Fruit fly (Drosophila melanogaster) whole organism, embryonic: ENCODE data around the gene CG14332.

Source experiments
- Antp ChIP-seq: fragments of 200-800 bp; sonication (Bioruptor generic); optimal IDR thresholded peaks from 3 replicates; lab custom pipeline; 2016; ENCODE audit warnings: missing biosample characterization, missing genetic modification characterization
- CG10654 ChIP-seq: fragments of 200-800 bp; sonication (Bioruptor generic); optimal IDR thresholded peaks from 2 replicates; lab custom pipeline; 2016; ENCODE audit warnings: missing biosample characterization, missing genetic modification characterization
- CG10979 ChIP-seq: fragments of 200-800 bp; sonication (Bioruptor generic); optimal IDR thresholded peaks from 2 replicates; lab custom pipeline; 2018; ENCODE audit warnings: missing biosample characterization, mild to moderate bottlenecking, missing genetic modification characterization, moderate library complexity
- CG1233 ChIP-seq: fragments of 200-800 bp; sonication (Bioruptor generic); optimal IDR thresholded peaks from 4 replicates; lab custom pipeline; 2018; ENCODE audit warnings: missing biosample characterization, mild to moderate bottlenecking, missing genetic modification characterization
- CG13894 ChIP-seq: fragments of 200-800 bp; sonication (Bioruptor generic); optimal IDR thresholded peaks from 3 replicates; lab custom pipeline; 2018; ENCODE audit warnings: missing biosample characterization, mild to moderate bottlenecking, missing genetic modification characterization, moderate library complexity
- CG14441 ChIP-seq: fragments of 200-800 bp; sonication (Bioruptor generic); IDR thresholded peaks from 2 replicates; pipeline ENCODE4 v1.3.6; 2022; ENCODE audit warnings: missing biosample characterization, missing genetic modification characterization
- CG15073 ChIP-seq: fragments of 200-800 bp; sonication (Bioruptor generic); optimal IDR thresholded peaks from 2 replicates; lab custom pipeline; 2016; ENCODE audit warnings: missing biosample characterization, missing genetic modification characterization
- CG15479 ChIP-seq: fragments of 200-800 bp; sonication (Bioruptor generic); optimal IDR thresholded peaks from 3 replicates; lab custom pipeline; 2019; ENCODE audit warnings: missing biosample characterization, mild to moderate bottlenecking, missing genetic modification characterization, moderate library complexity
- CG15601 ChIP-seq: fragments of 200-800 bp; sonication (Bioruptor generic); optimal IDR thresholded peaks from 3 replicates; lab custom pipeline; 2019; ENCODE audit warnings: missing biosample characterization, mild to moderate bottlenecking, missing genetic modification characterization, moderate library complexity
- CG15696 ChIP-seq: fragments of 200-800 bp; sonication (Bioruptor generic); optimal IDR thresholded peaks from 2 replicates; lab custom pipeline; 2019; ENCODE audit warnings: missing biosample characterization, mild to moderate bottlenecking, missing genetic modification characterization, moderate library complexity
- CG16815 ChIP-seq: fragments of 200-800 bp; sonication (Bioruptor generic); optimal IDR thresholded peaks from 3 replicates; lab custom pipeline; 2017; ENCODE audit warnings: missing biosample characterization, mild to moderate bottlenecking, missing genetic modification characterization
- CG17361 ChIP-seq: fragments of 200-800 bp; sonication (Bioruptor generic); IDR thresholded peaks from 3 replicates; pipeline ENCODE4 v1.3.6; 2022; ENCODE audit warnings: missing biosample characterization, missing genetic modification characterization
- CG18764 ChIP-seq: fragments of 200-800 bp; sonication (Bioruptor generic); optimal IDR thresholded peaks from 3 replicates; lab custom pipeline; 2016; ENCODE audit warnings: missing biosample characterization, missing genetic modification characterization
- CG2678 ChIP-seq: fragments of 200-800 bp; sonication (Bioruptor generic); optimal IDR thresholded peaks from 3 replicates; lab custom pipeline; 2019; ENCODE audit warnings: missing biosample characterization, mild to moderate bottlenecking, missing genetic modification characterization, moderate library complexity
- CG31441 ChIP-seq: fragments of 200-800 bp; sonication (Bioruptor generic); IDR thresholded peaks from 2 replicates; pipeline ENCODE4 v1.3.6; 2022; ENCODE audit warnings: missing biosample characterization, missing genetic modification characterization
- CG3163 ChIP-seq: fragments of 200-800 bp; sonication (Bioruptor generic); optimal IDR thresholded peaks from 3 replicates; lab custom pipeline; 2016; ENCODE audit warnings: missing biosample characterization, missing genetic modification characterization
- CG32532 ChIP-seq: fragments of 200-800 bp; sonication (Bioruptor generic); IDR thresholded peaks from 2 replicates; pipeline ENCODE4 v1.3.6; 2022; ENCODE audit warnings: missing biosample characterization, missing genetic modification characterization
- CG4424 ChIP-seq: fragments of 200-800 bp; sonication (Bioruptor generic); optimal IDR thresholded peaks from 3 replicates; lab custom pipeline; 2016; ENCODE audit warnings: missing biosample characterization, missing genetic modification characterization
- CG6683 ChIP-seq: fragments of 200-800 bp; sonication (Bioruptor generic); optimal IDR thresholded peaks from 2 replicates; lab custom pipeline; 2017; ENCODE audit warnings: missing biosample characterization, mild to moderate bottlenecking, missing genetic modification characterization, missing genetic modification reagents
- CG6854 ChIP-seq: fragments of 200-800 bp; sonication (Bioruptor generic); optimal IDR thresholded peaks from 3 replicates; lab custom pipeline; 2017; ENCODE audit warnings: missing biosample characterization, mild to moderate bottlenecking, missing genetic modification characterization
- CG8388 ChIP-seq: fragments of 200-800 bp; sonication (Bioruptor generic); optimal IDR thresholded peaks from 2 replicates; lab custom pipeline; 2019; ENCODE audit warnings: missing biosample characterization, mild to moderate bottlenecking, missing genetic modification characterization, moderate library complexity
- CG9437 ChIP-seq: fragments of 200-800 bp; sonication (Bioruptor generic); optimal IDR thresholded peaks from 2 replicates; lab custom pipeline; 2018; ENCODE audit warnings: missing biosample characterization, mild to moderate bottlenecking, missing genetic modification characterization
- CG9609 ChIP-seq: fragments of 200-800 bp; sonication (Bioruptor generic); optimal IDR thresholded peaks from 3 replicates; lab custom pipeline; 2016; ENCODE audit warnings: missing biosample characterization, missing genetic modification characterization
- CoRest ChIP-seq: fragments of 200-800 bp; sonication (Bioruptor generic); optimal IDR thresholded peaks from 3 replicates; lab custom pipeline; 2018; ENCODE audit warnings: missing biosample characterization, mild to moderate bottlenecking, missing genetic modification characterization, moderate library complexity
- Dip2 ChIP-seq: fragments of 200-800 bp; sonication (Bioruptor generic); IDR thresholded peaks from 2 replicates; pipeline ENCODE4 v1.3.6; 2022; ENCODE audit warnings: missing biosample characterization, missing genetic modification characterization
- Hmr ChIP-seq: fragments of 200-800 bp; sonication (Bioruptor generic); optimal IDR thresholded peaks from 3 replicates; lab custom pipeline; 2017; ENCODE audit warnings: mild to moderate bottlenecking, missing biosample characterization, missing genetic modification reagents, missing genetic modification characterization
- Hr3 ChIP-seq: fragments of 200-800 bp; sonication (Bioruptor generic); optimal IDR thresholded peaks from 3 replicates; lab custom pipeline; 2016; ENCODE audit warnings: missing biosample characterization, missing genetic modification characterization
- Med ChIP-seq: fragments of 200-800 bp; sonication (Bioruptor generic); peaks from one replicate; lab custom pipeline; 2016; ENCODE audit warnings: missing biosample characterization, missing genetic modification characterization, mild to moderate bottlenecking, inconsistent platforms, moderate library complexity
- Meics ChIP-seq: fragments of 200-800 bp; sonication (Bioruptor generic); optimal IDR thresholded peaks from 2 replicates; lab custom pipeline; 2017; ENCODE audit warnings: missing biosample characterization, mild to moderate bottlenecking, missing genetic modification characterization
- Myb ChIP-seq: fragments of 200-800 bp; sonication (Bioruptor generic); optimal IDR thresholded peaks from 2 replicates; lab custom pipeline; 2016; ENCODE audit warnings: missing biosample characterization, missing genetic modification characterization
- Sox102F ChIP-seq: fragments of 200-800 bp; sonication (Bioruptor generic); optimal IDR thresholded peaks from 2 replicates; lab custom pipeline; 2018; ENCODE audit warnings: missing biosample characterization, mild to moderate bottlenecking, missing genetic modification characterization, moderate library complexity
- Sry-β ChIP-seq: fragments of 200-800 bp; sonication (Bioruptor generic); optimal IDR thresholded peaks from 2 replicates; lab custom pipeline; 2018; ENCODE audit warnings: missing biosample characterization, mild to moderate bottlenecking, missing genetic modification characterization, moderate library complexity
- bigmax ChIP-seq: fragments of 200-800 bp; sonication (Bioruptor generic); optimal IDR thresholded peaks from 2 replicates; lab custom pipeline; 2018; ENCODE audit warnings: missing biosample characterization, mild to moderate bottlenecking, missing genetic modification characterization
- croc ChIP-seq: fragments of 200-800 bp; sonication (Bioruptor generic); conservative IDR thresholded peaks from 3 replicates; pipeline ENCODE4 v1.3.6; 2022; ENCODE audit warnings: missing biosample characterization, missing genetic modification characterization
- danr ChIP-seq: fragments of 200-800 bp; sonication (Bioruptor generic); IDR thresholded peaks from 2 replicates; pipeline ENCODE4 v1.3.6; 2022; ENCODE audit warnings: missing biosample characterization, missing genetic modification characterization
- dysf ChIP-seq: fragments of 200-800 bp; sonication (Bioruptor generic); IDR thresholded peaks from 3 replicates; pipeline ENCODE4 v1.3.6; 2022; ENCODE audit warnings: missing biosample characterization, missing genetic modification characterization
- ind ChIP-seq: fragments of 200-800 bp; sonication (Bioruptor generic); optimal IDR thresholded peaks from 3 replicates; lab custom pipeline; 2016; ENCODE audit warnings: missing biosample characterization, missing genetic modification characterization
- kah ChIP-seq: fragments of 200-800 bp; sonication (Bioruptor generic); optimal IDR thresholded peaks from 2 replicates; lab custom pipeline; 2018; ENCODE audit warnings: missing biosample characterization, mild to moderate bottlenecking, missing genetic modification characterization
- lbe ChIP-seq: fragments of 200-800 bp; sonication (Bioruptor generic); optimal IDR thresholded peaks from 2 replicates; lab custom pipeline; 2016; ENCODE audit warnings: missing biosample characterization, mild to moderate bottlenecking, missing genetic modification characterization
- lmd ChIP-seq: fragments of 200-800 bp; sonication (Bioruptor generic); IDR thresholded peaks from 2 replicates; pipeline ENCODE4 v1.3.6; 2022; ENCODE audit warnings: missing biosample characterization, missing genetic modification characterization
- nmo ChIP-seq: fragments of 200-800 bp; sonication (Bioruptor generic); optimal IDR thresholded peaks from 2 replicates; lab custom pipeline; 2018; ENCODE audit warnings: missing biosample characterization, mild to moderate bottlenecking, missing genetic modification characterization, moderate library complexity
- p53 ChIP-seq: fragments of 200-800 bp; sonication (Bioruptor generic); optimal IDR thresholded peaks from 2 replicates; lab custom pipeline; 2016; ENCODE audit warnings: missing biosample characterization, missing genetic modification characterization
- sc ChIP-seq, 3 experiments: fragments of >200 bp in 2 of 3; fragments of 200-800 bp in 1 of 3; sonication (Bioruptor generic) in 1 of 3; optimal IDR thresholded peaks; 2 replicates in 2 of 3; 3 replicates in 1 of 3; lab custom pipeline; 2017; ENCODE audit warnings: mild to moderate bottlenecking in 1 of 3, missing biosample characterization in 1 of 3, missing genetic modification characterization in 1 of 3, missing genetic modification reagents in 1 of 3
- sd ChIP-seq: fragments of 200-800 bp; sonication (Bioruptor generic); optimal IDR thresholded peaks from 3 replicates; lab custom pipeline; 2018; ENCODE audit warnings: missing biosample characterization, mild to moderate bottlenecking, missing genetic modification characterization, moderate library complexity
- sr ChIP-seq: fragments of 200-800 bp; sonication (Bioruptor generic); IDR thresholded peaks from 3 replicates; pipeline ENCODE4 v1.3.6; 2022; ENCODE audit warnings: missing biosample characterization, missing genetic modification characterization
- tin ChIP-seq: fragments of 200-800 bp; sonication (Bioruptor generic); optimal IDR thresholded peaks from 3 replicates; lab custom pipeline; 2016; ENCODE audit warnings: missing biosample characterization, missing genetic modification characterization
- ttk ChIP-seq: fragments of 200-800 bp; sonication (Bioruptor generic); IDR thresholded peaks from 2 replicates; pipeline ENCODE4 v2.1.2; 2022; ENCODE audit warnings: missing biosample characterization, missing genetic modification characterization
- wor ChIP-seq: fragments of 200-800 bp; sonication (Bioruptor generic); IDR thresholded peaks from 2 replicates; pipeline ENCODE4 v1.3.6; 2022; ENCODE audit warnings: missing biosample characterization, missing genetic modification characterization
- zen ChIP-seq: fragments of 200-800 bp; sonication (Bioruptor generic); optimal IDR thresholded peaks from 3 replicates; lab custom pipeline; 2018; ENCODE audit warnings: missing biosample characterization, mild to moderate bottlenecking, missing genetic modification characterization, moderate library complexity
- zf30C ChIP-seq: fragments of 200-800 bp; sonication (Bioruptor generic); optimal IDR thresholded peaks from 3 replicates; lab custom pipeline; 2018; ENCODE audit warnings: missing biosample characterization, mild to moderate bottlenecking, missing genetic modification characterization

The CG14332 gene

dm6 chr3R:17400675-17401118, 21.3 kb downstream of the CG14332 start (continued):
- TF ChIP-seq CG4424 (GFP tag; lab: Kevin White, UChicago): peak; percentile 56
- TF ChIP-seq nmo (GFP tag; lab: Kevin White, UChicago): peak; percentile 73
- peak; percentile 38; the same call in 1 of the 2 replicates for TF ChIP-seq CG14441 (GFP tag; lab: Robert Waterston, UW)
- TF ChIP-seq croc (GFP tag; lab: Robert Waterston, UW): 0 out of 3 replicates have a peak, but pooled peaks have one; percentile 24
- TF ChIP-seq CG9609 (GFP tag; lab: Kevin White, UChicago): no peak
- TF ChIP-seq CG9437 (GFP tag; lab: Kevin White, UChicago): no peak
- TF ChIP-seq CG15073 (GFP tag; lab: Kevin White, UChicago): no peak
- peak; percentile 12 for TF ChIP-seq Antp (GFP tag; lab: Kevin White, UChicago)
- peak; percentile 13 for TF ChIP-seq kah
- no peak for TF ChIP-seq CG15479 (GFP tag; lab: Kevin White, UChicago)
- TF ChIP-seq sr (GFP tag; lab: Robert Waterston, UW): no peak
- TF ChIP-seq Myb (GFP tag; lab: Kevin White, UChicago): no peak
- peak; percentile 55; the same call in 2 of the 3 replicates for TF ChIP-seq dysf
- TF ChIP-seq danr: peak; percentile 48; the same call in 1 of the 2 replicates
- TF ChIP-seq CG3163 (GFP tag; lab: Kevin White, UChicago): no peak
- peak; percentile 3 for TF ChIP-seq Sox102F
- TF ChIP-seq CG2678: peak; percentile 49
- TF ChIP-seq CG6683 (GFP tag; lab: Kevin White, UChicago): no peak
- TF ChIP-seq Sry-β (GFP tag; lab: Kevin White, UChicago): no peak
- TF ChIP-seq CG15601 (tag; lab: Kevin White, UChicago): no peak
- peak; percentile 74 for TF ChIP-seq CG10979 (tag; lab: Kevin White, UChicago)
- TF ChIP-seq CG31441: no peak
- peak; percentile 47 for TF ChIP-seq lbe
- no peak for TF ChIP-seq Hr3 (GFP tag; lab: Kevin White, UChicago)
- TF ChIP-seq Meics (GFP tag; lab: Kevin White, UChicago): peak; percentile 50
- no peak for TF ChIP-seq Dip2 (GFP tag; lab: Robert Waterston, UW)
- TF ChIP-seq zen (tag; lab: Kevin White, UChicago): peak; percentile 51
- TF ChIP-seq ind: peak; percentile 30
- peak; percentile 17 for TF ChIP-seq CG6854 (GFP tag; lab: Kevin White, UChicago)
- peak; percentile 22 for TF ChIP-seq Hmr
- peak; percentile 74 for TF ChIP-seq CG15696 (tag; lab: Kevin White, UChicago)
- peak; percentile 3 for TF ChIP-seq CoRest
- TF ChIP-seq ttk (GFP tag; lab: Robert Waterston, UW): peak; percentile 16; the same call in 1 of the 2 replicates
- peak; percentile 40 for TF ChIP-seq CG8388 (GFP tag; lab: Kevin White, UChicago)
- TF ChIP-seq CG1233 (GFP tag; lab: Kevin White, UChicago): peak; percentile 59
- no peak for TF ChIP-seq CG13894 (tag; lab: Kevin White, UChicago)
- peak; percentile 61 for TF ChIP-seq zf30C (GFP tag; lab: Kevin White, UChicago)
- no peak for TF ChIP-seq CG16815 (GFP tag; lab: Kevin White, UChicago)
- peak; percentile 57 for TF ChIP-seq tin (GFP tag; lab: Kevin White, UChicago)
- TF ChIP-seq sc (optimal IDR thresholded peaks at IDR 0.05; lab: Kevin White, UChicago): no peak
- no peak for TF ChIP-seq sc (GFP tag; optimal IDR thresholded peaks at IDR 0.05; lab: Kevin White, UChicago)
- TF ChIP-seq CG17361 (GFP tag; lab: Robert Waterston, UW): peak; percentile 39; the same call in 2 of the 3 replicates
- TF ChIP-seq wor (GFP tag; lab: Robert Waterston, UW): no peak
- no peak for TF ChIP-seq sd (tag; lab: Kevin White, UChicago)
- peak; percentile 85 for TF ChIP-seq Med
- peak; percentile 41 for TF ChIP-seq CG18764
- no peak for TF ChIP-seq bigmax (GFP tag; lab: Kevin White, UChicago)
- TF ChIP-seq CG10654 (GFP tag; lab: Kevin White, UChicago): peak; percentile 48
- peak; percentile 38; the same call in 1 of the 2 replicates for TF ChIP-seq CG32532 (GFP tag; lab: Robert Waterston, UW)
- TF ChIP-seq p53: peak; percentile 2
- 0 out of 2 replicates have a peak, but pooled peaks have one; percentile 35 for TF ChIP-seq lmd (GFP tag; lab: Robert Waterston, UW)
